Worm (Caenorhabditis elegans) whole organism, L4/young adult: ENCODE measurements around the gene Y39B6A.10.

Experiments
- W03F9.2 ChIP-seq: fragments of 150-350 bp; optimal IDR thresholded peaks from 2 replicates; lab custom pipeline; 2014; ENCODE audit warnings: missing biosample characterization, missing genetic modification characterization
- dao-5 ChIP-seq: sonication (generic microtip); optimal IDR thresholded peaks from 2 replicates; lab custom pipeline; 2016; ENCODE audit warnings: missing genotype, missing genetic modification characterization, moderate library complexity, missing compliant biosample characterization
- him-1 ChIP-seq: sonication (generic microtip); optimal IDR thresholded peaks from 2 replicates; lab custom pipeline; 2016; ENCODE audit warnings: missing genotype, missing genetic modification reagents, missing genetic modification characterization, missing compliant biosample characterization

- TF ChIP-seq dao-5 (tag; lab: Kevin White, UChicago) (no peak), him-1 (tag; lab: Kevin White, UChicago) (no peak), W03F9.2 (no peak)
These were observed 16.5 kb downstream of the Y39B6A.10 start for ce11 chrV:19116872-19117372.
